Worm (Caenorhabditis elegans) whole organism, L1 larva: ENCODE data around the gene fbxa-206.

Experiments
- aha-1 ChIP-seq: fragments of 150-350 bp; optimal IDR thresholded peaks from 2 replicates; lab custom pipeline; 2014; ENCODE audit warnings: missing biosample characterization, missing genetic modification characterization
- alr-1 ChIP-seq: fragments of 200-800 bp; sonication (Bioruptor generic); optimal IDR thresholded peaks from 2 replicates; lab custom pipeline; 2018; ENCODE audit warnings: borderline replicate concordance, mild to moderate bottlenecking, missing genetic modification characterization, missing compliant biosample characterization
- aly-2 ChIP-seq: fragments of 150-350 bp; optimal IDR thresholded peaks from 2 replicates; lab custom pipeline; 2014; ENCODE audit warnings: missing biosample characterization, missing genetic modification characterization
- blmp-1 ChIP-seq: fragments of 150-350 bp; optimal IDR thresholded peaks from 2 replicates; lab custom pipeline; 2014; ENCODE audit warnings: missing biosample characterization, missing genetic modification characterization
- ces-1 ChIP-seq: fragments of 150-350 bp; optimal IDR thresholded peaks from 2 replicates; lab custom pipeline; 2014; ENCODE audit warnings: missing biosample characterization, missing genetic modification reagents, missing genetic modification characterization
- dpl-1 ChIP-seq, 3 experiments: fragments of 150-350 bp in 2 of 3; sonication (generic microtip) in 1 of 3; optimal IDR thresholded peaks; 2 replicates each; lab custom pipeline; 2014 to 2017; ENCODE audit warnings: missing biosample characterization in 3 of 3, missing genetic modification characterization in 3 of 3, missing genetic modification reagents in 3 of 3
- efl-1 ChIP-seq, 4 experiments: fragments of 150-350 bp; optimal IDR thresholded peaks in 3 of 4; peaks in 1 of 4; 1 replicate in 1 of 4; 2 replicates in 3 of 4; lab custom pipeline; 2014; ENCODE audit warnings: missing biosample characterization in 2 of 4, missing genetic modification characterization in 2 of 4, missing genetic modification reagents in 2 of 4
- egl-13 ChIP-seq: sonication (generic microtip); optimal IDR thresholded peaks from 2 replicates; lab custom pipeline; 2016; ENCODE audit warnings: missing genotype, missing genetic modification reagents, missing genetic modification characterization, missing compliant biosample characterization
- elt-2 ChIP-seq: sonication (generic microtip); optimal IDR thresholded peaks from 2 replicates; lab custom pipeline; 2016; ENCODE audit warnings: missing genetic modification characterization, mild to moderate bottlenecking, inconsistent platforms, missing compliant biosample characterization, missing genetic modification reagents
- fos-1 ChIP-seq: fragments of 150-350 bp; optimal IDR thresholded peaks from 2 replicates; lab custom pipeline; 2014; ENCODE audit warnings: missing biosample characterization, missing genetic modification characterization
- hpl-2 ChIP-seq: fragments of 150-350 bp; optimal IDR thresholded peaks from 2 replicates; lab custom pipeline; 2014; ENCODE audit warnings: missing biosample characterization, missing genetic modification reagents, missing genetic modification characterization
- isw-1 ChIP-seq: fragments of 200-800 bp; sonication (Bioruptor generic); IDR thresholded peaks from 2 replicates; pipeline ENCODE4 v1.3.6; 2022; ENCODE audit warnings: missing genetic modification characterization, missing compliant biosample characterization
- lin-14 ChIP-seq: fragments of 200-800 bp; sonication (Bioruptor generic); optimal IDR thresholded peaks from 2 replicates; lab custom pipeline; 2018; ENCODE audit warnings: mild to moderate bottlenecking, missing genetic modification characterization, moderate library complexity, missing compliant biosample characterization
- lin-15B ChIP-seq: fragments of 150-350 bp; sonication (generic microtip); optimal IDR thresholded peaks from 3 replicates; lab custom pipeline; 2014; ENCODE audit warnings: missing biosample characterization, missing genetic modification characterization
- lin-35 ChIP-seq, 2 experiments: fragments of 150-350 bp; optimal IDR thresholded peaks; 2 replicates each; lab custom pipeline; 2014; ENCODE audit warnings: missing biosample characterization in 2 of 2, missing genetic modification characterization in 2 of 2, missing genetic modification reagents in 2 of 2
- mdl-1 ChIP-seq, 2 experiments: fragments of 150-350 bp; optimal IDR thresholded peaks; 2 replicates each; lab custom pipeline; 2014 to 2017; ENCODE audit warnings: missing biosample characterization in 2 of 2, missing genetic modification characterization in 2 of 2, inconsistent platforms in 1 of 2
- nhr-11 ChIP-seq: fragments of 150-350 bp; optimal IDR thresholded peaks from 2 replicates; lab custom pipeline; 2014; ENCODE audit warnings: missing biosample characterization, missing genetic modification characterization
- nhr-237 ChIP-seq: fragments of 150-350 bp; optimal IDR thresholded peaks from 2 replicates; lab custom pipeline; 2014; ENCODE audit warnings: missing biosample characterization, missing genetic modification characterization
- nhr-47 ChIP-seq: sonication (generic microtip); optimal IDR thresholded peaks from 2 replicates; lab custom pipeline; 2016; ENCODE audit warnings: mild to moderate bottlenecking, missing genetic modification characterization, moderate library complexity, missing compliant biosample characterization
- nhr-84 ChIP-seq: sonication (generic microtip); optimal IDR thresholded peaks from 2 replicates; lab custom pipeline; 2017; ENCODE audit warnings: missing biosample characterization, missing genetic modification characterization
- pqm-1 ChIP-seq: sonication (generic microtip); optimal IDR thresholded peaks from 3 replicates; lab custom pipeline; 2017; ENCODE audit warnings: missing biosample characterization, missing genetic modification characterization
- skn-1 ChIP-seq: fragments of 150-350 bp; optimal IDR thresholded peaks from 2 replicates; lab custom pipeline; 2014; ENCODE audit warnings: missing biosample characterization, missing genetic modification characterization
- sptf-1 ChIP-seq: fragments of 150-350 bp; optimal IDR thresholded peaks from 2 replicates; lab custom pipeline; 2014; ENCODE audit warnings: missing biosample characterization, missing genetic modification characterization
- tbx-2 ChIP-seq: sonication (generic microtip); optimal IDR thresholded peaks from 2 replicates; lab custom pipeline; 2016; ENCODE audit warnings: missing genetic modification characterization, missing compliant biosample characterization
- tlp-1 ChIP-seq: fragments of 150-350 bp; optimal IDR thresholded peaks from 2 replicates; lab custom pipeline; 2014; ENCODE audit warnings: missing biosample characterization, missing genetic modification characterization
- unc-30 ChIP-seq: sonication (generic microtip); optimal IDR thresholded peaks from 2 replicates; lab custom pipeline; 2017; ENCODE audit warnings: missing biosample characterization, missing genetic modification characterization

The fbxa-206 gene

DNA sequence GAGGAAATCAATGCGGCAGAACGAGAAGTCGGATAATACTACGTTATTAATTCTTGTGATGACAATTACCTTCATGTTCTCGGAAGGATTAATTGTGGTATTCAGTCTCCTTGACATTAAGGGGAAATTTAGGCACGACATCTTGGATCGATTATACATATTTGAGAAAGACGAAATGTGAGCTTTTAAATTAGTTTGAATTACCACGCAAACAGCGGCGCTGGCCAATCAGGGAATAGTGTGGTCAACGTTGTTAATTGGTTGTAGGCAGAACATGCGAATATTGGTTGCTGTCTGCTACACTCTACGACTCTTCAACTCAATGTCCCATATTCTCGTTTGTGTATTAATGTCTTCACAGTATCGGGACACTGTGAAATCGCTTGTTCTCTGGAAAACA lies 43.3 kb downstream of the fbxa-206 start, which contains the start of gene F49A5.10:
Gene F49A5.10 (plus strand): TSS at position 301 of the 400 bp plus-strand sequence.
- TF ChIP-seq egl-13: no peak
- no peak for TF ChIP-seq fos-1 (tag; lab: Kevin White, UChicago)
- TF ChIP-seq ces-1 (GFP tag; lab: Kevin White, UChicago): no peak
- no peak for TF ChIP-seq nhr-47 (tag; lab: Kevin White, UChicago)
- TF ChIP-seq sptf-1 (tag; lab: Kevin White, UChicago): no peak
- no peak for TF ChIP-seq aly-2
- TF ChIP-seq dpl-1 (GFP tag; optimal IDR thresholded peaks at IDR 0.05; lab: Kevin White, UChicago): no peak
- TF ChIP-seq skn-1: no peak
- no peak for TF ChIP-seq alr-1 (tag; lab: Kevin White, UChicago)
- TF ChIP-seq nhr-84: no peak
- TF ChIP-seq nhr-237 (tag; lab: Kevin White, UChicago): no peak
- no peak for TF ChIP-seq hpl-2 (GFP tag; lab: Kevin White, UChicago)
- TF ChIP-seq isw-1 (GFP tag; lab: Robert Waterston, UW): no peak
- no peak for TF ChIP-seq lin-15B (tag; lab: Kevin White, UChicago)
- no peak for TF ChIP-seq aha-1

DNA sequence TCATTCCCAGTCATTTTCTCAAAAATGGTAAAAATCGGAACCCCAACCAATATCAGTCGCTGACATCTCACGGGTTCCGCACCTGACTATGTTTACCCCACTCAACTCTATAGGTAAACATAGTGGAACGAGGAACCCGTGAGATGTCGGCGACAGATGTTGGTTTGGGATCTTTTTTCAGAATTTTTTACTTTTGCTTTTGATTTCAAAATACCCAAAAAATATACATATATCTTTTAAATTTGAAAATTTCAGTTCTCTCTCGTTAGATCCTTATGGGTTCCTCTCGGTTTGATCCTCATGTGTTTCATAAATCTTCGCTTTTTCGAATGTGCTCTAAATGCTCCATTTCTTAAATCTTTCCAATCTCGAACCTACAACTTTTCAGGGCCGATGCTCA lies 44.6 kb downstream of the fbxa-206 start, which contains the start of gene srw-23:
Gene srw-23 (plus strand): TSS at position 301 of the 400 bp plus-strand sequence.
- TF ChIP-seq efl-1 (optimal IDR thresholded peaks at IDR 0.05; lab: Kevin White, UChicago) (no peak), efl-1 (GFP tag; optimal IDR thresholded peaks at IDR 0.05 in 1 of 2; lab: Kevin White, UChicago) (peak in 1 of 2 experiments; percentile 30), pqm-1 (tag; lab: Kevin White, UChicago) (no peak), nhr-47 (tag; lab: Kevin White, UChicago) (no peak), tlp-1 (tag; lab: Kevin White, UChicago) (no peak), unc-30 (no peak), nhr-11 (tag; lab: Kevin White, UChicago) (no peak), lin-35 (GFP tag; optimal IDR thresholded peaks at IDR 0.05; lab: Kevin White, UChicago) (no peak)

DNA sequence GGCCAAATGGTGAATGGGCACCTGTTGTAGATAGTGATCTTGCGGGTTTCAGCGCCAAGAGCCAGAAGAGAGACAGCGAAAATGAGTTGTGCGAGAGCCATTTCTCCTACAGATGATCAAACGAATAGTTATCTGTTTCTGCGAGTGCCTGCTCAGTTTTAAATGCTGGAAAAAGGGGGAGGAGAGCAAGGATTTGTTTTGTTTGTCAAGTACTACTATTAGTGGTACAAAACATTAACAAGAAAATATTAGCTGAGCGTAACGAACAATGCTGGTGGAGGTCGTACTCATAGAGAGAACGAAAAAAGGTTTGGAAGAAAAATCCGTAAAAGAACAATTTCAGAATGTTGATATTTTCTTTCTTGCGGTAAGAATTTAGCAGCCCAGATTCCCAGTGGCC lies 46.9 kb downstream of the fbxa-206 start, which contains the start of gene thn-4:
Gene thn-4 (minus strand): TSS at position 101 of the 400 bp plus-strand sequence.
- TF ChIP-seq efl-1 (optimal IDR thresholded peaks at IDR 0.05; lab: Kevin White, UChicago): no peak
- TF ChIP-seq efl-1 (GFP tag; optimal IDR thresholded peaks at IDR 0.05 in 1 of 2; lab: Kevin White, UChicago): peak in 1 of 2 experiments; percentile 24
- no peak for TF ChIP-seq lin-14 (GFP tag; lab: Kevin White, UChicago)

- no peak for TF ChIP-seq hpl-2 (GFP tag; lab: Kevin White, UChicago)
- no peak for TF ChIP-seq blmp-1 (tag; lab: Kevin White, UChicago)
- no peak for TF ChIP-seq lin-35 (GFP tag; optimal IDR thresholded peaks at IDR 0.05; lab: Kevin White, UChicago)
- TF ChIP-seq elt-2 (tag; lab: Kevin White, UChicago): no peak
- TF ChIP-seq mdl-1 (tag; optimal IDR thresholded peaks at IDR 0.05; lab: Kevin White, UChicago): no peak
- TF ChIP-seq nhr-47 (tag; lab: Kevin White, UChicago): no peak
- TF ChIP-seq tbx-2: no peak
Measured at ce11 chrV:16869740-16870139, 48.5 kb downstream of the fbxa-206 start, which contains the start of gene clec-33. Gene clec-33 (minus strand): TSS chrV:16869840.
